Fruit fly (Drosophila melanogaster) whole organism, pupa: ENCODE data around the gene tws.

Experiments used
- CG10348 ChIP-seq: fragments of 200-800 bp; sonication (Bioruptor generic); IDR thresholded peaks from 2 replicates; pipeline ENCODE4 v1.3.6; 2022; ENCODE audit warnings: missing biosample characterization, missing genetic modification characterization
- CG12605 ChIP-seq: fragments of 200-800 bp; sonication (Bioruptor generic); IDR thresholded peaks from 2 replicates; pipeline ENCODE4 v1.3.6; 2022; ENCODE audit warnings: missing biosample characterization, missing genetic modification characterization
- CG13204 ChIP-seq: fragments of 200-800 bp; sonication (Bioruptor generic); optimal IDR thresholded peaks from 2 replicates; lab custom pipeline; 2018; ENCODE audit warnings: missing biosample characterization, mild to moderate bottlenecking, missing genetic modification characterization, moderate library complexity
- CG14655 ChIP-seq: fragments of 200-800 bp; sonication (Bioruptor generic); optimal IDR thresholded peaks from 3 replicates; lab custom pipeline; 2017; ENCODE audit warnings: mild to moderate bottlenecking, missing biosample characterization, missing genetic modification reagents, missing genetic modification characterization
- CG15710 ChIP-seq: fragments of 200-800 bp; sonication (Bioruptor generic); optimal IDR thresholded peaks from 2 replicates; lab custom pipeline; 2018; ENCODE audit warnings: missing biosample characterization, mild to moderate bottlenecking, missing genetic modification characterization, moderate library complexity
- CG17806 ChIP-seq: fragments of 200-800 bp; sonication (Bioruptor generic); optimal IDR thresholded peaks from 2 replicates; lab custom pipeline; 2018; ENCODE audit warnings: missing biosample characterization, mild to moderate bottlenecking, missing genetic modification characterization, moderate library complexity
- CG32121 ChIP-seq: fragments of 200-800 bp; sonication (Bioruptor generic); IDR thresholded peaks from 2 replicates; pipeline ENCODE4 v1.3.6; 2022; ENCODE audit warnings: missing biosample characterization, missing genetic modification characterization
- CG34367 ChIP-seq: fragments of 200-800 bp; sonication (Bioruptor generic); optimal IDR thresholded peaks from 2 replicates; lab custom pipeline; 2018; ENCODE audit warnings: missing biosample characterization, mild to moderate bottlenecking, missing genetic modification characterization
- CG4496 ChIP-seq: fragments of 200-800 bp; sonication (Bioruptor generic); IDR thresholded peaks from 3 replicates; pipeline ENCODE4 v1.3.6; 2022; ENCODE audit warnings: missing biosample characterization, missing genetic modification characterization
- CG8159 ChIP-seq: fragments of 200-800 bp; sonication (Bioruptor generic); optimal IDR thresholded peaks from 3 replicates; lab custom pipeline; 2018; ENCODE audit warnings: missing biosample characterization, mild to moderate bottlenecking, missing genetic modification characterization, moderate library complexity
- CG8301 ChIP-seq: fragments of 200-800 bp; sonication (Bioruptor generic); optimal IDR thresholded peaks from 2 replicates; lab custom pipeline; 2018; ENCODE audit warnings: missing biosample characterization, mild to moderate bottlenecking, missing genetic modification characterization
- CG9948 ChIP-seq: fragments of 200-800 bp; sonication (Bioruptor generic); optimal IDR thresholded peaks from 2 replicates; lab custom pipeline; 2018; ENCODE audit warnings: missing biosample characterization, mild to moderate bottlenecking, missing genetic modification characterization, moderate library complexity
- D1 ChIP-seq: fragments of 200-800 bp; sonication (Bioruptor generic); optimal IDR thresholded peaks from 2 replicates; lab custom pipeline; 2018; ENCODE audit warnings: missing biosample characterization, mild to moderate bottlenecking, missing genetic modification characterization, moderate library complexity
- EcR ChIP-seq: fragments of 200-800 bp; sonication (Bioruptor generic); optimal IDR thresholded peaks from 3 replicates; lab custom pipeline; 2019; ENCODE audit warnings: missing biosample characterization, missing genetic modification characterization, mild to moderate bottlenecking, moderate library complexity, missing genetic modification reagents
- Ets98B ChIP-seq: fragments of 200-800 bp; sonication (Bioruptor generic); IDR thresholded peaks from 2 replicates; pipeline ENCODE4 v1.3.6; 2022; ENCODE audit warnings: missing biosample characterization, missing genetic modification characterization
- Pif1A ChIP-seq: fragments of 200-800 bp; sonication (Bioruptor generic); optimal IDR thresholded peaks from 3 replicates; lab custom pipeline; 2016; ENCODE audit warnings: missing biosample characterization, missing genetic modification characterization
- Pif1B ChIP-seq: fragments of 200-800 bp; sonication (Bioruptor generic); optimal IDR thresholded peaks from 3 replicates; lab custom pipeline; 2016; ENCODE audit warnings: missing biosample characterization, missing genetic modification characterization
- Snoo ChIP-seq: fragments of 200-800 bp; sonication (Bioruptor generic); optimal IDR thresholded peaks from 3 replicates; lab custom pipeline; 2017; ENCODE audit warnings: missing biosample characterization, mild to moderate bottlenecking, missing genetic modification characterization, inconsistent platforms
- fd96Ca ChIP-seq: fragments of 200-800 bp; sonication (Bioruptor generic); IDR thresholded peaks from 3 replicates; pipeline ENCODE4 v1.3.6; 2022; ENCODE audit warnings: missing biosample characterization, missing genetic modification characterization
- gl ChIP-seq: fragments of 200-800 bp; sonication (Bioruptor generic); optimal IDR thresholded peaks from 2 replicates; lab custom pipeline; 2018; ENCODE audit warnings: missing biosample characterization, mild to moderate bottlenecking, missing genetic modification characterization
- rn ChIP-seq: fragments of 200-800 bp; sonication (Bioruptor generic); IDR thresholded peaks from 2 replicates; pipeline ENCODE4 v1.3.6; 2022; ENCODE audit warnings: missing biosample characterization, missing genetic modification characterization

Gene tws

dm6 chr3R:10169124-10169766 lies 29.7 kb upstream of the tws start:
- TF ChIP-seq CG13204 (GFP tag; lab: Kevin White, UChicago), result no peak
- peak; percentile 73 for TF ChIP-seq EcR (GFP tag; lab: Kevin White, UChicago)

dm6 chr3R:10168483-10169064 lies 29.0 kb upstream of the tws start:
- no peak for TF ChIP-seq D1
- TF ChIP-seq Snoo (tag; lab: Kevin White, UChicago), result peak; percentile 44
- TF ChIP-seq EcR (GFP tag; lab: Kevin White, UChicago), result no peak
- TF ChIP-seq CG17806 (tag; lab: Kevin White, UChicago), result no peak
- no peak for TF ChIP-seq CG32121 (GFP tag; lab: Robert Waterston, UW)
- peak; percentile 37; the same call in 1 of the 2 replicates for TF ChIP-seq Ets98B (GFP tag; lab: Robert Waterston, UW)
- no peak for TF ChIP-seq rn (GFP tag; lab: Robert Waterston, UW)
- no peak for TF ChIP-seq CG13204 (GFP tag; lab: Kevin White, UChicago)
- TF ChIP-seq CG4496 (GFP tag; lab: Robert Waterston, UW), result peak; percentile 45; the same call in 1 of the 3 replicates
- TF ChIP-seq Pif1B, result peak; percentile 28
- TF ChIP-seq CG8159 (tag; lab: Kevin White, UChicago), result peak; percentile 58
- TF ChIP-seq CG10348, result no peak
- TF ChIP-seq CG9948, result no peak
- TF ChIP-seq fd96Ca (GFP tag; lab: Robert Waterston, UW), result no peak
- TF ChIP-seq Pif1A, result peak; percentile 59
- TF ChIP-seq CG34367 (tag; lab: Kevin White, UChicago), result no peak
- TF ChIP-seq gl (tag; lab: Kevin White, UChicago), result no peak
- peak; percentile 30 for TF ChIP-seq CG8301 (tag; lab: Kevin White, UChicago)
- no peak for TF ChIP-seq CG12605
- peak; percentile 52 for TF ChIP-seq CG15710 (tag; lab: Kevin White, UChicago)
- TF ChIP-seq CG14655 (GFP tag; lab: Kevin White, UChicago), result no peak

dm6 chr3R:10167280-10167679 lies 27.7 kb upstream of the tws start:
- TF ChIP-seq Pif1A, result no peak
- TF ChIP-seq CG13204 (GFP tag; lab: Kevin White, UChicago), result no peak
- no peak for TF ChIP-seq gl (tag; lab: Kevin White, UChicago)
- TF ChIP-seq CG4496 (GFP tag; lab: Robert Waterston, UW), result no peak
- no peak for TF ChIP-seq CG9948
- no peak for TF ChIP-seq Snoo (tag; lab: Kevin White, UChicago)
- TF ChIP-seq CG17806 (tag; lab: Kevin White, UChicago), result no peak
- no peak for TF ChIP-seq CG14655 (GFP tag; lab: Kevin White, UChicago)
- TF ChIP-seq fd96Ca (GFP tag; lab: Robert Waterston, UW), result no peak
- TF ChIP-seq CG10348, result no peak
- no peak for TF ChIP-seq CG15710 (tag; lab: Kevin White, UChicago)
- no peak for TF ChIP-seq rn (GFP tag; lab: Robert Waterston, UW)
- TF ChIP-seq CG12605, result no peak
- no peak for TF ChIP-seq CG34367 (tag; lab: Kevin White, UChicago)
- no peak for TF ChIP-seq CG32121 (GFP tag; lab: Robert Waterston, UW)
- TF ChIP-seq D1, result no peak
- TF ChIP-seq CG8301 (tag; lab: Kevin White, UChicago), result no peak
- TF ChIP-seq Pif1B, result no peak
- TF ChIP-seq Ets98B (GFP tag; lab: Robert Waterston, UW), result no peak

DNA sequence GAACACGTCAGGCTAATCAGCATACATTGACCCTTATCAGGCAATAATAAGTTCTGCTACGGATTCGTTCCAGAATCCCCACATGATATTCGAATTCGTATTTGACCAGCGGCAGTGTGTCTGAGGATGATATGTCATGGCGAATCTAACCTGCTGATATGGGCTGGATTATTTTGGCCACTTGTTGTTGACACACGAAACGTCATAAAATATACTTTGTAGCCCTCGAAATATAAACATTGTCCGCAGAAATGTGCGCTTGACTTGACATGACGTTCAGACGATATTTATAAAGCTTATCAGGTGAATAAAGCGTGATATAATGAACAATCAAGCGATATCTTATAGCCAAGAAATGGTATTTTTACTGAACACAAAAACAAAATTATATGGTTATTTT lies 26.8 kb upstream of the tws start:
- TF ChIP-seq CG9948 (no peak), CG34367 (tag; lab: Kevin White, UChicago) (no peak), CG12605 (no peak), rn (GFP tag; lab: Robert Waterston, UW) (no peak)

DNA sequence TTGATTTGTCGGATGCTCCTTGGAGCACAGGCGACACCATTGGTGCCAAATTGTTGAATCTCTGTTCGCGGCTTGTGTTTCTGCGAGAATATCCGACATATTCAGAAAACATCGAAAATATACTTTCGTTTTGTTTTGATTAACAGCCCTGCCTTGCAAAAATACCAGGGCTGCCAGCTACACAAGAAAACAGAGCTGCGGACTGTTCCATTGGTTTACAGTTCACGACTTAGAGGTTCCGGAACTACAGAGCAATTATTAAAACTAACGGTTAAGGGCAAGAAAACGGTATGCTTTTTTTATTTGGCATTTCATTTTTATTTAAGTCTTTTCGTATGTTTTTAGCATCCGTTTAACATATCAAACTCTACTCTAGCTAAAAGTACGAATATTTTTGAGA lies 21.6 kb upstream of the tws start, which contains the start of gene CG6254:
Gene CG6254, minus strand, starts transcription at position 169 of the 400 bp plus-strand sequence.
- TF ChIP-seq CG10348 (no peak), gl (tag; lab: Kevin White, UChicago) (no peak), CG15710 (tag; lab: Kevin White, UChicago) (no peak), CG32121 (GFP tag; lab: Robert Waterston, UW) (no peak), EcR (GFP tag; lab: Kevin White, UChicago) (no peak), Pif1A (no peak), D1 (no peak), CG12605 (no peak), CG14655 (GFP tag; lab: Kevin White, UChicago) (no peak), Pif1B (no peak)
- TF ChIP-seq, all 21 proteins: peak for 0

- TF ChIP-seq Ets98B (GFP tag; lab: Robert Waterston, UW), result peak; percentile 73
- TF ChIP-seq CG17806 (tag; lab: Kevin White, UChicago), result peak; percentile 35
- peak; percentile 84; the same call in 2 of the 3 replicates for TF ChIP-seq CG4496 (GFP tag; lab: Robert Waterston, UW)
- TF ChIP-seq CG8301 (tag; lab: Kevin White, UChicago), result peak; percentile 60
- peak; percentile 38; the same call in 1 of the 2 replicates for TF ChIP-seq rn (GFP tag; lab: Robert Waterston, UW)
- peak; percentile 74 for TF ChIP-seq CG32121 (GFP tag; lab: Robert Waterston, UW)
- TF ChIP-seq fd96Ca (GFP tag; lab: Robert Waterston, UW), result peak; percentile 46; the same call in 1 of the 3 replicates
- TF ChIP-seq CG15710 (tag; lab: Kevin White, UChicago), result no peak
- TF ChIP-seq CG12605, result peak; percentile 56
- no peak for TF ChIP-seq CG10348
- TF ChIP-seq Pif1B, result no peak
- TF ChIP-seq EcR (GFP tag; lab: Kevin White, UChicago), result no peak
Observed at dm6 chr3R:10153957-10154685, 14.5 kb upstream of the tws start.
